Worm (Caenorhabditis elegans): ENCODE measurements around the gene T06C12.12.

The T06C12.12 gene

ce11 chrV:15887708-15888295, 4.1 kb upstream of the T06C12.12 start:
- peak; percentile 34 for TF ChIP-seq nfya-1 (tag; optimal IDR thresholded peaks at IDR 0.05)
- TF ChIP-seq ceh-48 (tag; optimal IDR thresholded peaks at IDR 0.05), result no peak
- no peak for TF ChIP-seq pax-1 (tag; optimal IDR thresholded peaks at IDR 0.05)
- no peak for TF ChIP-seq dve-1 (tag; optimal IDR thresholded peaks at IDR 0.05)
- TF ChIP-seq lim-6 (tag; optimal IDR thresholded peaks at IDR 0.05), result no peak
- no peak for TF ChIP-seq Y22D7AL.16 (tag; optimal IDR thresholded peaks at IDR 0.05)
- TF ChIP-seq ceh-9 (tag; optimal IDR thresholded peaks at IDR 0.05), result no peak
- no peak for TF ChIP-seq pha-4 (tag; optimal IDR thresholded peaks at IDR 0.05)
- peak; percentile 66 for TF ChIP-seq elt-2 (tag; optimal IDR thresholded peaks at IDR 0.05)
- no peak for TF ChIP-seq rnt-1 (tag; optimal IDR thresholded peaks at IDR 0.05)
- TF ChIP-seq ama-1 (optimal IDR thresholded peaks at IDR 0.05), result no peak
- TF ChIP-seq mec-3 (tag; optimal IDR thresholded peaks at IDR 0.05; ENCODE audit: borderline replicate concordance), result no peak
- TF ChIP-seq ttx-3 (tag; optimal IDR thresholded peaks at IDR 0.05), result no peak

- TF ChIP-seq pha-2 (tag; optimal IDR thresholded peaks at IDR 0.05) (no peak), mec-3 (tag; optimal IDR thresholded peaks at IDR 0.05; ENCODE audit: borderline replicate concordance) (no peak)
These were observed 3.1 kb upstream of the T06C12.12 start, which contains the start of gene cgt-1 for ce11 chrV:15888751-15889150. Gene cgt-1 (minus strand): TSS chrV:15888851.

ce11 chrV:15890115-15890514, 1.7 kb upstream of the T06C12.12 start:
- TF ChIP-seq unc-55 (GFP tag; optimal IDR thresholded peaks at IDR 0.05), result no peak
- TF ChIP-seq hlh-15 (tag; optimal IDR thresholded peaks at IDR 0.05), result no peak
- TF ChIP-seq ref-2 (tag; optimal IDR thresholded peaks at IDR 0.05), result no peak
- no peak for TF ChIP-seq K02D7.2 (tag; optimal IDR thresholded peaks at IDR 0.05)
- no peak for TF ChIP-seq ceh-14 (tag; optimal IDR thresholded peaks at IDR 0.05)
- TF ChIP-seq elt-4 (tag; optimal IDR thresholded peaks at IDR 0.05), result no peak
- no peak for TF ChIP-seq lin-11 (tag; optimal IDR thresholded peaks at IDR 0.05)
- no peak for TF ChIP-seq ttx-3 (tag; optimal IDR thresholded peaks at IDR 0.05)
- TF ChIP-seq T23F11.4 (GFP tag; optimal IDR thresholded peaks at IDR 0.05), result no peak
- no peak for TF ChIP-seq ceh-22 (tag; optimal IDR thresholded peaks at IDR 0.05)
- no peak for TF ChIP-seq elt-2 (tag; optimal IDR thresholded peaks at IDR 0.05)
- TF ChIP-seq F13H6.1 (tag; optimal IDR thresholded peaks at IDR 0.05), result no peak
- TF ChIP-seq dve-1 (tag; optimal IDR thresholded peaks at IDR 0.05), result no peak
- no peak for TF ChIP-seq ceh-2 (tag; optimal IDR thresholded peaks at IDR 0.05)
- no peak for TF ChIP-seq hlh-6 (tag; optimal IDR thresholded peaks at IDR 0.05)
- no peak for TF ChIP-seq ceh-24 (tag; optimal IDR thresholded peaks at IDR 0.05)
- no peak for TF ChIP-seq sox-4 (tag; optimal IDR thresholded peaks at IDR 0.05)
- TF ChIP-seq hlh-13 (GFP tag; optimal IDR thresholded peaks at IDR 0.05), result no peak
- TF ChIP-seq Y22D7AL.16 (tag; optimal IDR thresholded peaks at IDR 0.05), result no peak
- TF ChIP-seq lim-6 (tag; optimal IDR thresholded peaks at IDR 0.05), result no peak

- TF ChIP-seq ceh-18 (tag; optimal IDR thresholded peaks at IDR 0.05) (no peak), C38D4.7 (GFP tag; optimal IDR thresholded peaks at IDR 0.05) (no peak), K02D7.2 (tag; optimal IDR thresholded peaks at IDR 0.05) (no peak), ama-1 (optimal IDR thresholded peaks at IDR 0.05) (no peak)
These were observed 582 bp upstream of the T06C12.12 start for ce11 chrV:15891279-15891678.

ce11 chrV:15892696-15893095, 835 bp downstream of the T06C12.12 start, which contains the start of gene T06C12.11:
Gene T06C12.11 (plus strand): TSS chrV:15892996.
- no peak for TF ChIP-seq unc-42 (tag; optimal IDR thresholded peaks at IDR 0.05)
- no peak for TF ChIP-seq Y22D7AL.16 (tag; optimal IDR thresholded peaks at IDR 0.05)
- TF ChIP-seq pax-1 (tag; optimal IDR thresholded peaks at IDR 0.05), result no peak
- no peak for TF ChIP-seq zip-5 (tag; optimal IDR thresholded peaks at IDR 0.05)
- no peak for TF ChIP-seq ama-1 (optimal IDR thresholded peaks at IDR 0.05)

Data from whole organism, late embryonic.